Worm (Caenorhabditis elegans): ENCODE data around the gene srh-67.

ce11 chrII:12518809-12519344 is 10.1 kb downstream of the srh-67 start, which contains the start of gene srh-70:
- no peak for TF ChIP-seq pqm-1 (tag; optimal IDR thresholded peaks at IDR 0.05)
- TF ChIP-seq unc-86 (tag; optimal IDR thresholded peaks at IDR 0.05), result no peak
- no peak for TF ChIP-seq dve-1 (tag; optimal IDR thresholded peaks at IDR 0.05)
- no peak for TF ChIP-seq dmd-4 (tag; optimal IDR thresholded peaks at IDR 0.05; ENCODE audit: borderline replicate concordance)

Measured in whole organism, late embryonic.